Fruit fly (Drosophila melanogaster) whole organism, embryonic: ENCODE data around the gene Nplp3.

Experiments
- Atf6 ChIP-seq: fragments of 200-800 bp; sonication (Bioruptor generic); IDR thresholded peaks from 2 replicates; pipeline ENCODE4 v1.3.6; 2022; ENCODE audit warnings: missing biosample characterization, missing genetic modification characterization
- Bgb ChIP-seq: fragments of 200-800 bp; sonication (Bioruptor generic); IDR thresholded peaks from 2 replicates; pipeline ENCODE4 v1.3.6; 2022; ENCODE audit warnings: missing biosample characterization, missing genetic modification characterization; ENCODE audit not compliant: partially characterized antibody
- Blimp-1 ChIP-seq: fragments of 200-800 bp; sonication (Bioruptor generic); optimal IDR thresholded peaks from 3 replicates; lab custom pipeline; 2018; ENCODE audit warnings: missing biosample characterization, missing genetic modification characterization, mild to moderate bottlenecking, moderate library complexity, missing genetic modification reagents
- CG11504 ChIP-seq: fragments of 200-800 bp; sonication (Bioruptor generic); optimal IDR thresholded peaks from 3 replicates; lab custom pipeline; 2019; ENCODE audit warnings: missing biosample characterization, mild to moderate bottlenecking, missing genetic modification characterization, moderate library complexity
- CG13296 ChIP-seq: fragments of 200-800 bp; sonication (Bioruptor generic); optimal IDR thresholded peaks from 3 replicates; lab custom pipeline; 2018; ENCODE audit warnings: missing biosample characterization, mild to moderate bottlenecking, missing genetic modification characterization
- CG13424 ChIP-seq: fragments of 200-800 bp; sonication (Bioruptor generic); optimal IDR thresholded peaks from 2 replicates; lab custom pipeline; 2019; ENCODE audit warnings: missing biosample characterization, mild to moderate bottlenecking, missing genetic modification characterization, moderate library complexity
- CG13894 ChIP-seq: fragments of 200-800 bp; sonication (Bioruptor generic); optimal IDR thresholded peaks from 3 replicates; lab custom pipeline; 2018; ENCODE audit warnings: missing biosample characterization, mild to moderate bottlenecking, missing genetic modification characterization, moderate library complexity
- CG14441 ChIP-seq: fragments of 200-800 bp; sonication (Bioruptor generic); IDR thresholded peaks from 2 replicates; pipeline ENCODE4 v1.3.6; 2022; ENCODE audit warnings: missing biosample characterization, missing genetic modification characterization
- CG15269 ChIP-seq: fragments of 200-800 bp; sonication (Bioruptor generic); optimal IDR thresholded peaks from 2 replicates; lab custom pipeline; 2018; ENCODE audit warnings: missing biosample characterization, mild to moderate bottlenecking, missing genetic modification characterization, moderate library complexity
- CG17568 ChIP-seq: fragments of 200-800 bp; sonication (Bioruptor generic); optimal IDR thresholded peaks from 2 replicates; lab custom pipeline; 2018; ENCODE audit warnings: missing biosample characterization, mild to moderate bottlenecking, missing genetic modification characterization, moderate library complexity
- CG2678 ChIP-seq: fragments of 200-800 bp; sonication (Bioruptor generic); optimal IDR thresholded peaks from 3 replicates; lab custom pipeline; 2019; ENCODE audit warnings: missing biosample characterization, mild to moderate bottlenecking, missing genetic modification characterization, moderate library complexity
- CG31441 ChIP-seq: fragments of 200-800 bp; sonication (Bioruptor generic); IDR thresholded peaks from 2 replicates; pipeline ENCODE4 v1.3.6; 2022; ENCODE audit warnings: missing biosample characterization, missing genetic modification characterization
- CG7556 ChIP-seq: fragments of 200-800 bp; sonication (Bioruptor generic); optimal IDR thresholded peaks from 2 replicates; lab custom pipeline; 2017; ENCODE audit warnings: missing biosample characterization, mild to moderate bottlenecking, missing genetic modification characterization
- CG7839 ChIP-seq: fragments of 200-800 bp; sonication (Bioruptor generic); optimal IDR thresholded peaks from 3 replicates; lab custom pipeline; 2018; ENCODE audit warnings: missing biosample characterization, mild to moderate bottlenecking, missing genetic modification characterization, moderate library complexity
- CoRest ChIP-seq: fragments of 200-800 bp; sonication (Bioruptor generic); optimal IDR thresholded peaks from 3 replicates; lab custom pipeline; 2018; ENCODE audit warnings: missing biosample characterization, mild to moderate bottlenecking, missing genetic modification characterization, moderate library complexity
- Deaf1 ChIP-seq: fragments of 200-800 bp; optimal IDR thresholded peaks from 3 replicates; lab custom pipeline; 2019; ENCODE audit warnings: missing biosample characterization, mild to moderate bottlenecking, missing genetic modification characterization, moderate library complexity
- Doc3 ChIP-seq: fragments of 200-800 bp; sonication (Bioruptor generic); IDR thresholded peaks from 3 replicates; pipeline ENCODE4 v1.3.6; 2022; ENCODE audit warnings: missing biosample characterization, missing genetic modification characterization; ENCODE audit not compliant: partially characterized antibody
- Eip74EF ChIP-seq, 2 experiments: fragments of 200-800 bp in 1 of 2; fragments of >200 bp in 1 of 2; sonication (Bioruptor generic) in 1 of 2; optimal IDR thresholded peaks; 2 replicates each; lab custom pipeline; 2017 to 2019; ENCODE audit warnings: missing biosample characterization in 2 of 2, missing genetic modification characterization in 2 of 2, mild to moderate bottlenecking in 1 of 2, moderate library complexity in 1 of 2
- H2.0 ChIP-seq: fragments of 200-800 bp; sonication (Bioruptor generic); IDR thresholded peaks from 2 replicates; pipeline ENCODE4 v1.3.6; 2022; ENCODE audit warnings: missing biosample characterization, missing genetic modification characterization
- HLH3B ChIP-seq: fragments of 200-800 bp; sonication (Bioruptor generic); IDR thresholded peaks from 2 replicates; pipeline ENCODE4 v1.3.6; 2022; ENCODE audit warnings: missing biosample characterization, missing genetic modification characterization
- Hr51 ChIP-seq, 2 experiments: fragments of 200-800 bp; sonication (Bioruptor generic); optimal IDR thresholded peaks; 2 replicates in 1 of 2; 3 replicates in 1 of 2; lab custom pipeline; 2016 to 2018; ENCODE audit warnings: missing biosample characterization in 2 of 2, missing genetic modification characterization in 2 of 2, mild to moderate bottlenecking in 1 of 2, moderate library complexity in 1 of 2
- Oli ChIP-seq: fragments of 200-800 bp; sonication (Bioruptor generic); optimal IDR thresholded peaks from 2 replicates; lab custom pipeline; 2018; ENCODE audit warnings: missing biosample characterization, mild to moderate bottlenecking, missing genetic modification characterization, moderate library complexity
- Opbp ChIP-seq: fragments of 200-800 bp; sonication (Bioruptor generic); IDR thresholded peaks from 3 replicates; pipeline ENCODE4 v1.3.6; 2022; ENCODE audit warnings: missing biosample characterization, missing genetic modification characterization; ENCODE audit not compliant: partially characterized antibody
- PHDP ChIP-seq: fragments of 200-800 bp; sonication (Bioruptor generic); optimal IDR thresholded peaks from 3 replicates; lab custom pipeline; 2018; ENCODE audit warnings: missing biosample characterization, mild to moderate bottlenecking, missing genetic modification characterization, moderate library complexity
- Ptx1 ChIP-seq: fragments of 200-800 bp; sonication (Bioruptor generic); IDR thresholded peaks from 2 replicates; pipeline ENCODE4 v1.3.6; 2022; ENCODE audit warnings: missing biosample characterization, missing genetic modification characterization
- Sox100B ChIP-seq: fragments of 200-800 bp; sonication (Bioruptor generic); optimal IDR thresholded peaks from 3 replicates; lab custom pipeline; 2018; ENCODE audit warnings: missing biosample characterization, mild to moderate bottlenecking, missing genetic modification characterization
- Sox102F ChIP-seq: fragments of 200-800 bp; sonication (Bioruptor generic); optimal IDR thresholded peaks from 2 replicates; lab custom pipeline; 2018; ENCODE audit warnings: missing biosample characterization, mild to moderate bottlenecking, missing genetic modification characterization, moderate library complexity
- ci ChIP-seq: fragments of 200-800 bp; sonication (Bioruptor generic); IDR thresholded peaks from 3 replicates; pipeline ENCODE4 v1.3.6; 2022; ENCODE audit warnings: missing biosample characterization, missing genetic modification characterization
- dmrt99B ChIP-seq: fragments of 200-800 bp; sonication (Bioruptor generic); optimal IDR thresholded peaks from 2 replicates; lab custom pipeline; 2018; ENCODE audit warnings: missing biosample characterization, mild to moderate bottlenecking, missing genetic modification characterization, moderate library complexity
- dysf ChIP-seq: fragments of 200-800 bp; sonication (Bioruptor generic); IDR thresholded peaks from 3 replicates; pipeline ENCODE4 v1.3.6; 2022; ENCODE audit warnings: missing biosample characterization, missing genetic modification characterization
- gem ChIP-seq: fragments of 200-800 bp; sonication (Bioruptor generic); optimal IDR thresholded peaks from 2 replicates; lab custom pipeline; 2019; ENCODE audit warnings: missing biosample characterization, mild to moderate bottlenecking, missing genetic modification characterization, moderate library complexity
- gsb-n ChIP-seq: fragments of 200-800 bp; sonication (Bioruptor generic); optimal IDR thresholded peaks from 3 replicates; lab custom pipeline; 2018; ENCODE audit warnings: missing biosample characterization, mild to moderate bottlenecking, missing genetic modification characterization
- hkb ChIP-seq, 2 experiments: fragments of 200-800 bp in 1 of 2; fragments of >200 bp in 1 of 2; sonication (Bioruptor generic) in 1 of 2; IDR thresholded peaks in 1 of 2; optimal IDR thresholded peaks in 1 of 2; 2 replicates each; pipeline versions ENCODE4 v1.3.6 to Lab custom; 2017 to 2022; ENCODE audit warnings: missing biosample characterization in 1 of 2, missing genetic modification characterization in 1 of 2
- insv ChIP-seq, 2 experiments: fragments of 200-800 bp; sonication (Bioruptor generic); optimal IDR thresholded peaks; 3 replicates each; lab custom pipeline; 2016 to 2018; ENCODE audit warnings: missing biosample characterization in 2 of 2, missing genetic modification characterization in 2 of 2
- nerfin-1 ChIP-seq: fragments of 200-800 bp; sonication (Bioruptor generic); optimal IDR thresholded peaks from 3 replicates; lab custom pipeline; 2019; ENCODE audit warnings: missing biosample characterization, mild to moderate bottlenecking, missing genetic modification characterization, moderate library complexity
- nmo ChIP-seq: fragments of 200-800 bp; sonication (Bioruptor generic); optimal IDR thresholded peaks from 2 replicates; lab custom pipeline; 2018; ENCODE audit warnings: missing biosample characterization, mild to moderate bottlenecking, missing genetic modification characterization, moderate library complexity
- oc ChIP-seq: fragments of 200-800 bp; sonication (Bioruptor generic); optimal IDR thresholded peaks from 2 replicates; lab custom pipeline; 2018; ENCODE audit warnings: missing biosample characterization, mild to moderate bottlenecking, missing genetic modification characterization, moderate library complexity
- row ChIP-seq: fragments of 200-800 bp; sonication (Bioruptor generic); IDR thresholded peaks from 3 replicates; pipeline ENCODE4 v1.3.6; 2022; ENCODE audit warnings: missing biosample characterization, missing genetic modification characterization
- tap ChIP-seq: fragments of 200-800 bp; optimal IDR thresholded peaks from 3 replicates; lab custom pipeline; 2019; ENCODE audit warnings: missing biosample characterization, mild to moderate bottlenecking, missing genetic modification characterization, moderate library complexity
- unpg ChIP-seq: fragments of 200-800 bp; sonication (Bioruptor generic); optimal IDR thresholded peaks from 3 replicates; lab custom pipeline; 2018; ENCODE audit warnings: missing biosample characterization, mild to moderate bottlenecking, missing genetic modification characterization, moderate library complexity

Nplp3 gene

DNA sequence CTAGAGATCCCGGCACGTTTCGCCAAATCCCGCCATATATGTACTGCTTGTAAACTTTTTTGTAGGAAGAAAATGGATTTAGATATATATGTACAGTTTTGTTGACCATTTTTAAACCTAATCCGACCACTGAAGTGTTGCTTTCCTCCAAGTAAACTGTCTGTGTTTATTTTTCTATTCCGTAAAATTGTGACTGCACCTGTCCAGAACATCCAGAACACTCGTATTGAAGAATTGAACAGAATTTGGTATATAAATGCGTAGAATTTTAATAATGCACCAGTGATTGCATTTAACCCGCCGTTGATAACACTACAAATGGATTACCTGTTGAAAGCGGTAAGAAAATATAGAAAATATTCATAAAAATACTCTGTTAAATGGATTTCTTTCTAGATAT lies 13.8 kb upstream of the Nplp3 start, which contains the start of gene CG43249:
TSS of gene CG43249 (plus strand) at position 301 of the 400 bp plus-strand sequence.
- no peak for TF ChIP-seq insv (GFP tag; optimal IDR thresholded peaks at IDR 0.05; lab: Kevin White, UChicago)

DNA sequence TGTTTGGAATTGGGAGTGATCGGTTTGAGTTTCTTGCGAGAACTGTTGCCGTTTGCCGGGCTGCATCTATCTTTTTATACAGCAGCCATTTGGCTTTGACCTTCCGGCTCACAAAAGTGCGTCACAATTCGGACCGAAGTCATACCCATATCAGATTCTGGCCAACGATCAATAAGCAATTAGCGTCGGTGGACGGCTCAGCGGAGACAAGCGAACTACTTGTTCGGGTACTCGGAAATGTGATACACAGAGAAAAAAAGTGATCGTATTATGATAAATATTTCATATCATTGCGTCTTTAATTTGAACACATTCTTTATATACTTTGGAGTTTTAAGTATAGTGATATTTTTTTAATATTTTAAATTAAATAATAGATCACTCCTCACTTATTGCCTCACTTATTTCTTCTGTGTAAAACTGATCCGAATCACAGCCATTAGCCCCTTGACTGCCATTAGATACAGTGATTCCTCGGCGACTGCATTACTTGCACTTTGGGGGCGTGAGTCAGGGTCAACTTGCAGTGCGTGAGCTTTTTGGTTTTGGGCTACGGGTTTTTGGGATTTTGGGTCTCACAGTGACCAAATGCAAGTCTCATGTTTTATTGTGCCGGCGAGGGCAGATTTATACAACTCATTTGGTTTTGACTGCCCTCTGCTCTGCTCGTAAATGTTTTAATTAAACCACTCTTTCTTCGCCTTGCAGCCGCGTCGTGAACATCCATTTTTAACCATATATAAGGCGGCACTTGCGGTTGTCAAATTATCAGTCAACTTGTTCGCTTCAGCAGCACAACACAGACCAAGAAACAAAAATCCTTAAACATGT lies 11.8 kb upstream of the Nplp3 start, which contains the start of the genes CG13043 and CG13063:
TSS of gene CG13043 (minus strand) at position 51 of the 831 bp plus-strand sequence.
TSS of gene CG13063 (plus strand) at position 781 of the 831 bp plus-strand sequence.
- TF ChIP-seq Deaf1 (tag; lab: Kevin White, UChicago) = peak; percentile 18
- TF ChIP-seq nerfin-1 (tag; lab: Kevin White, UChicago) = no peak
- peak; percentile 15; the same call in 1 of the 2 replicates for TF ChIP-seq Atf6
- peak; percentile 42 for TF ChIP-seq unpg (GFP tag; lab: Kevin White, UChicago)
- no peak for TF ChIP-seq CG13894
- peak; percentile 42 for TF ChIP-seq CG2678 (tag; lab: Kevin White, UChicago)
- TF ChIP-seq dysf (GFP tag; lab: Robert Waterston, UW) = 0 out of 3 replicates have a peak, but pooled peaks have one; percentile 31
- peak; percentile 32 for TF ChIP-seq Sox100B (GFP tag; lab: Kevin White, UChicago)
- TF ChIP-seq Ptx1 (GFP tag; lab: Robert Waterston, UW) = peak; percentile 35; the same call in 1 of the 2 replicates
- TF ChIP-seq tap = peak; percentile 22
- TF ChIP-seq dmrt99B (tag; lab: Kevin White, UChicago) = peak; percentile 2
- peak; percentile 7 for TF ChIP-seq oc (tag; lab: Kevin White, UChicago)
- TF ChIP-seq CG7556 (GFP tag; lab: Kevin White, UChicago) = peak; percentile 11
- no peak for TF ChIP-seq CG13296
- no peak for TF ChIP-seq HLH3B (GFP tag; lab: Robert Waterston, UW)
- peak; percentile 59 for TF ChIP-seq CG11504 (tag; lab: Kevin White, UChicago)
- TF ChIP-seq Bgb (GFP tag; lab: Robert Waterston, UW) = no peak
- TF ChIP-seq ci (GFP tag; lab: Robert Waterston, UW) = 0 out of 3 replicates have a peak, but pooled peaks have one; percentile 32
- no peak for TF ChIP-seq CG17568 (GFP tag; lab: Kevin White, UChicago)
- peak; percentile 22 for TF ChIP-seq Oli (tag; lab: Kevin White, UChicago)
- TF ChIP-seq Opbp (GFP tag; lab: Robert Waterston, UW) = no peak
- TF ChIP-seq CG7839 (tag; lab: Kevin White, UChicago) = peak; percentile 26
- 0 out of 2 replicates have a peak, but pooled peaks have one; percentile 27 for TF ChIP-seq CG14441 (GFP tag; lab: Robert Waterston, UW)
- TF ChIP-seq Eip74EF (GFP tag; optimal IDR thresholded peaks at IDR 0.05; lab: Kevin White, UChicago) = peak in 1 of 2 experiments; percentile 5
- TF ChIP-seq row (GFP tag; lab: Robert Waterston, UW) = peak; percentile 41; the same call in 1 of the 3 replicates
- TF ChIP-seq PHDP (tag; lab: Kevin White, UChicago) = peak; percentile 3
- TF ChIP-seq CG31441 = 0 out of 2 replicates have a peak, but pooled peaks have one; percentile 23
- TF ChIP-seq hkb (optimal IDR thresholded peaks at IDR 0.05; lab: Kevin White, UChicago) = no peak
- 0 out of 2 replicates have a peak, but pooled peaks have one; percentile 25 for TF ChIP-seq hkb (GFP tag; IDR thresholded peaks at IDR 0.05; lab: Robert Waterston, UW)
- TF ChIP-seq gem = peak; percentile 59
- TF ChIP-seq H2.0 (GFP tag; lab: Robert Waterston, UW) = 0 out of 2 replicates have a peak, but pooled peaks have one; percentile 17
- TF ChIP-seq gsb-n (tag; lab: Kevin White, UChicago) = peak; percentile 58
- TF ChIP-seq nmo (GFP tag; lab: Kevin White, UChicago) = peak; percentile 10
- peak; percentile 41 for TF ChIP-seq CG15269
- TF ChIP-seq CG13424 (tag; lab: Kevin White, UChicago) = peak; percentile 34
- TF ChIP-seq CoRest = peak; percentile 7
- TF ChIP-seq Sox102F = peak; percentile 35
- TF ChIP-seq Hr51 (GFP tag; optimal IDR thresholded peaks at IDR 0.05; lab: Kevin White, UChicago) = peak in 1 of 2 experiments; percentile 37
- no peak for TF ChIP-seq Doc3 (GFP tag; lab: Robert Waterston, UW)
- peak; percentile 27 for TF ChIP-seq Blimp-1 (GFP tag; lab: Kevin White, UChicago)
